Fruit fly (Drosophila melanogaster): ENCODE results near the gene omd.
A peak's percentile ranks its signal among the peaks of the same experiment; 100 is the strongest.

Gene omd

dm6 chr3R:13716827-13717226 lies 29.8 kb upstream of the omd start (continued):
- TF ChIP-seq vri (GFP tag; optimal IDR thresholded peaks at IDR 0.05) (no peak), CG31627 (GFP tag; optimal IDR thresholded peaks at IDR 0.05) (peak; percentile 57), Hr4 (GFP tag; optimal IDR thresholded peaks at IDR 0.05) (peak; percentile 88), CG7368 (GFP tag; optimal IDR thresholded peaks at IDR 0.05) (peak; percentile 68), Sox15 (GFP tag; optimal IDR thresholded peaks at IDR 0.05) (peak; percentile 40), CG10669 (GFP tag; optimal IDR thresholded peaks at IDR 0.05) (peak; percentile 70), CG6163 (GFP tag; IDR thresholded peaks at IDR 0.05) (peak; percentile 97), net (GFP tag; optimal IDR thresholded peaks at IDR 0.05) (peak; percentile 82)

dm6 chr3R:13715674-13716454 lies 28.9 kb upstream of the omd start:
- TF ChIP-seq spab (GFP tag; optimal IDR thresholded peaks at IDR 0.05) (peak; percentile 54), ss (GFP tag; optimal IDR thresholded peaks at IDR 0.05) (peak; percentile 67 to 77), CG1621 (tag; optimal IDR thresholded peaks at IDR 0.05) (no peak), CG6808 (GFP tag; optimal IDR thresholded peaks at IDR 0.05) (peak; percentile 81), CG9139 (GFP tag; optimal IDR thresholded peaks at IDR 0.05) (peak; percentile 66), CG6163 (GFP tag; IDR thresholded peaks at IDR 0.05) (peak; percentile 63; the same call in 1 of the 3 replicates), Met (GFP tag; optimal IDR thresholded peaks at IDR 0.05) (peak; percentile 5), CG8119 (GFP tag; IDR thresholded peaks at IDR 0.05) (peak; percentile 21; the same call in 1 of the 3 replicates), Lpt (GFP tag; optimal IDR thresholded peaks at IDR 0.05) (peak; percentile 6), dsx (GFP tag; optimal IDR thresholded peaks at IDR 0.05; ENCODE audit: poor library complexity, severe bottlenecking) (peak; percentile 55), salr (GFP tag; optimal IDR thresholded peaks at IDR 0.05) (peak in 1 of 2 experiments; percentile 1), Blimp-1 (GFP tag; optimal IDR thresholded peaks at IDR 0.05) (no peak), Ets96B (tag; optimal IDR thresholded peaks at IDR 0.05) (peak; percentile 38), CG3919 (GFP tag; optimal IDR thresholded peaks at IDR 0.05) (no peak), CG16779 (tag; optimal IDR thresholded peaks at IDR 0.05) (peak; percentile 26), eg (GFP tag; IDR thresholded peaks at IDR 0.05) (peak; percentile 45; the same call in 1 of the 3 replicates), vri (GFP tag; optimal IDR thresholded peaks at IDR 0.05) (no peak), Eip78C (GFP tag) (peak; percentile 19), CG3032 (tag; optimal IDR thresholded peaks at IDR 0.05) (peak; percentile 29), CG11902 (GFP tag; optimal IDR thresholded peaks at IDR 0.05) (no peak), Eip75B (GFP tag; optimal IDR thresholded peaks at IDR 0.05) (peak; percentile 21)

dm6 chr3R:13715012-13715673 lies 28.1 kb upstream of the omd start, which contains the start of gene kmr:
Gene kmr (plus strand): TSS chr3R:13715207.
- peak; percentile 1 for TF ChIP-seq topi (GFP tag; optimal IDR thresholded peaks at IDR 0.05)
- TF ChIP-seq Eip93F (GFP tag; optimal IDR thresholded peaks at IDR 0.05) = no peak
- TF ChIP-seq CG34406 (GFP tag; optimal IDR thresholded peaks at IDR 0.05) = no peak
- TF ChIP-seq Lpt (GFP tag; optimal IDR thresholded peaks at IDR 0.05) = peak; percentile 28
- TF ChIP-seq CG9139 (GFP tag; optimal IDR thresholded peaks at IDR 0.05) = no peak
- TF ChIP-seq vri (GFP tag; optimal IDR thresholded peaks at IDR 0.05) = peak; percentile 33
- no peak for TF ChIP-seq Ets21C (GFP tag; optimal IDR thresholded peaks at IDR 0.05)
- TF ChIP-seq cyc (GFP tag; optimal IDR thresholded peaks at IDR 0.05) = no peak
- TF ChIP-seq CG8319 (GFP tag; optimal IDR thresholded peaks at IDR 0.05) = no peak
- TF ChIP-seq Sox102F (GFP tag; optimal IDR thresholded peaks at IDR 0.05) = peak; percentile 55
- TF ChIP-seq pdm3 (GFP tag; optimal IDR thresholded peaks at IDR 0.05) = no peak
- no peak for TF ChIP-seq achi (GFP tag; optimal IDR thresholded peaks at IDR 0.05)
- no peak for TF ChIP-seq CG11762 (GFP tag; optimal IDR thresholded peaks at IDR 0.05; ENCODE audit: insufficient read depth)
- no peak for TF ChIP-seq CG11294 (GFP tag; IDR thresholded peaks at IDR 0.05)
- TF ChIP-seq Eip78C (GFP tag) = peak; percentile 81
- peak; percentile 49 for TF ChIP-seq CG1621 (tag; optimal IDR thresholded peaks at IDR 0.05)
- peak; percentile 55; the same call in 2 of the 3 replicates for TF ChIP-seq eg (GFP tag; IDR thresholded peaks at IDR 0.05)
- no peak for TF ChIP-seq esn (GFP tag; optimal IDR thresholded peaks at IDR 0.05)
- peak; percentile 32 for TF ChIP-seq CG3919 (GFP tag; optimal IDR thresholded peaks at IDR 0.05)
- no peak for TF ChIP-seq CG6792 (GFP tag; optimal IDR thresholded peaks at IDR 0.05)
- no peak; the same call in 2 of the 3 replicates for TF ChIP-seq CG8119 (GFP tag; IDR thresholded peaks at IDR 0.05)
- TF ChIP-seq Sox14 (GFP tag; optimal IDR thresholded peaks at IDR 0.05) = no peak
- TF ChIP-seq fkh (GFP tag; optimal IDR thresholded peaks at IDR 0.05) = peak; percentile 96
- TF ChIP-seq CG3032 (tag; optimal IDR thresholded peaks at IDR 0.05) = peak; percentile 13
- TF ChIP-seq CG7368 (GFP tag; optimal IDR thresholded peaks at IDR 0.05) = no peak
- no peak for TF ChIP-seq Gug (GFP tag; IDR thresholded peaks at IDR 0.05)
- no peak for TF ChIP-seq CG10669 (GFP tag; optimal IDR thresholded peaks at IDR 0.05)
- TF ChIP-seq svp (GFP tag) = peak; percentile 39
- peak; percentile 30 for TF ChIP-seq CG6808 (GFP tag; optimal IDR thresholded peaks at IDR 0.05)

All from whole organism, prepupa.